Worm (Caenorhabditis elegans) whole organism, early embryonic: Measurements from ENCODE around the gene Y57A10A.27.

Experiments
- ama-1 ChIP-seq: fragments of 150-350 bp; optimal IDR thresholded peaks from 2 replicates; lab custom pipeline; 2014
- hmg-4 ChIP-seq: fragments of 200-800 bp; sonication (Bioruptor generic); optimal IDR thresholded peaks from 2 replicates; lab custom pipeline; 2018; ENCODE audit warnings: mild to moderate bottlenecking, missing genetic modification characterization, missing compliant biosample characterization
- hnd-1 ChIP-seq: sonication (generic microtip); optimal IDR thresholded peaks from 2 replicates; lab custom pipeline; 2016; ENCODE audit warnings: missing genetic modification characterization, missing compliant biosample characterization
- tbx-11 ChIP-seq: fragments of 200-800 bp; sonication (Bioruptor generic); IDR thresholded peaks from 2 replicates; pipeline ENCODE4 v1.3.6; 2022; ENCODE audit warnings: missing genetic modification characterization, missing compliant biosample characterization

DNA sequence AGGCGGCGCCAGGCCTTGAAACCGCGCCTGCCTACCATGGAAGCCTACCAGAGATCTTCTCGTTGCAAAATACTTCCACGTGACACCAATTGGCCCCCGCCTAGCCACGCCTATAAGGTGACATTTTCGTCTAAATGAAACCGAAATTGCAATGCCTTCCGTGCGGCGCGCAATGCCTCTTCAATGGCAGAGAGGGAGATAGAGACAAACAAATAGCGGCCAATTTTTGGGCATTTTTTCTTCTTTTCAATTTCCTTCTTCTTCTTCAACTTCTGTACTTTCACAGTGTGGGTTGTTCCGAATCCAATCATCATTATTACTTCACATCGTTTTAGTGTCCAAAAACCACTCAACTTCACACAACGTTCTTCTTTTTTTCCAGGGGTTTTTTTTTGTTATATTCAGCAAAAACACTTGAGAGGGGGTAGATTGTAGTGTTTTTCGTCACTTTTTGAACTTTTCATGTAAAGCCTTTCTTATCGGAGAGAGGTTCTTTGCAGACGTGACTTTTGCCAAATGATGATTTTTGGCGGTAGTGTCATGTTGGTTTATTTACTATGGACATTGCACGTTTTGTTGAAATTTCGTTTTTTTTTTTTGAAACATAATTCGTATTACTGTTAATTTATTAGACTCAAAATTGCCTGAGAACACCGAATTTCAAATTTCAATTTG lies 13.6 kb downstream of the Y57A10A.27 start:
- TF ChIP-seq ama-1 (lab: Kevin White, UChicago), result no peak
- no peak for TF ChIP-seq tbx-11
- TF ChIP-seq hnd-1, result no peak
- TF ChIP-seq hmg-4 (GFP tag; lab: Kevin White, UChicago), result no peak
